Worm (Caenorhabditis elegans) whole organism, L4/young adult: Measurements from ENCODE around the gene B0303.4.

Experiments
- W03F9.2 ChIP-seq: fragments of 150-350 bp; optimal IDR thresholded peaks from 2 replicates; lab custom pipeline; 2014; ENCODE audit warnings: missing biosample characterization, missing genetic modification characterization
- him-1 ChIP-seq: sonication (generic microtip); optimal IDR thresholded peaks from 2 replicates; lab custom pipeline; 2016; ENCODE audit warnings: missing genotype, missing genetic modification reagents, missing genetic modification characterization, missing compliant biosample characterization

DNA sequence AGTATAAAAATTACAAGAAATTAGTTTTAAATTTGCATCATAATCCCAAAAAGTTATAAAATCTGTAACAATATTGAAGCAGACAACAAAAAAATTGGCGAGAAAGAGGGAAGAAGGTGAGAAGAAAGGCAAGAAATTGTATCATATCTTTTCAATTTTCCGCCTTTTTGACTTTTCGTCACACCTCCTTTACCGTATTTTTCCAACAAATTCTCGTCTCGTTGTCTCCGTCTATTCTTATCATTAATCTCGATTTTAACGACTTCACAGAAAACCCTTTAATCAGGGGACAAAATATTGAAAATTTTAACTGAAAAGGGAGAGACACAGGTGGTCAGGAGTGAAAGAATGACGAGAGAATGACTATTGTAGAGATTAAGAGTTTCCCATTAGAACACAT lies 23.3 kb downstream of the B0303.4 start:
- TF ChIP-seq W03F9.2 (tag; lab: Kevin White, UChicago) (no peak), him-1 (no peak)
